Fruit fly (Drosophila melanogaster): ENCODE measurements around the gene VhaM9.7-a.

Gene VhaM9.7-a

dm6 chr3L:4272167-4272773, 9.8 kb downstream of the VhaM9.7-a start:
- no peak for TF ChIP-seq CG2199 (GFP tag; IDR thresholded peaks at IDR 0.05)
- TF ChIP-seq Eip74EF (GFP tag; optimal IDR thresholded peaks at IDR 0.05): no peak
- peak; percentile 66 for TF ChIP-seq Xrp1 (GFP tag; IDR thresholded peaks at IDR 0.05)
- TF ChIP-seq gt (GFP tag; IDR thresholded peaks at IDR 0.05): no peak
- no peak for TF ChIP-seq CG31224 (GFP tag; IDR thresholded peaks at IDR 0.05)
- no peak for TF ChIP-seq CrebB (tag; optimal IDR thresholded peaks at IDR 0.05)
- no peak for TF ChIP-seq zfh2 (GFP tag; optimal IDR thresholded peaks at IDR 0.05)
- no peak for TF ChIP-seq peb (GFP tag; IDR thresholded peaks at IDR 0.05)
- TF ChIP-seq Kr (GFP tag; optimal IDR thresholded peaks at IDR 0.05): peak; percentile 45
- TF ChIP-seq CG10979 (tag; optimal IDR thresholded peaks at IDR 0.05): peak; percentile 38
- TF ChIP-seq hth (optimal IDR thresholded peaks at IDR 0.05): no peak
- TF ChIP-seq C15 (GFP tag; IDR thresholded peaks at IDR 0.05): no peak
- no peak for TF ChIP-seq dysf (GFP tag; IDR thresholded peaks at IDR 0.05)
- no peak for TF ChIP-seq cato (GFP tag; optimal IDR thresholded peaks at IDR 0.05; ENCODE audit: borderline replicate concordance)
- TF ChIP-seq ken (GFP tag; IDR thresholded peaks at IDR 0.05): no peak
- TF ChIP-seq CG7271 (tag; optimal IDR thresholded peaks at IDR 0.05): no peak
- TF ChIP-seq CG15601 (tag; optimal IDR thresholded peaks at IDR 0.05): peak; percentile 86
- no peak for TF ChIP-seq al (GFP tag; IDR thresholded peaks at IDR 0.05)
- no peak for TF ChIP-seq insv (GFP tag; optimal IDR thresholded peaks at IDR 0.05)
- TF ChIP-seq scrt (GFP tag; optimal IDR thresholded peaks at IDR 0.05): no peak
- TF ChIP-seq fru (optimal IDR thresholded peaks at IDR 0.05): no peak
- TF ChIP-seq CG6254 (GFP tag; optimal IDR thresholded peaks at IDR 0.05): peak; percentile 28
- TF ChIP-seq CG2712 (tag; optimal IDR thresholded peaks at IDR 0.05): peak; percentile 23
- TF ChIP-seq CG10147 (GFP tag; optimal IDR thresholded peaks at IDR 0.05): no peak
- no peak for TF ChIP-seq toy (GFP tag; IDR thresholded peaks at IDR 0.05)
- TF ChIP-seq NfI (GFP tag; optimal IDR thresholded peaks at IDR 0.05): no peak
- TF ChIP-seq CG11723 (GFP tag; optimal IDR thresholded peaks at IDR 0.05): no peak
- TF ChIP-seq Usf (GFP tag; optimal IDR thresholded peaks at IDR 0.05): no peak
- TF ChIP-seq Meics (GFP tag; optimal IDR thresholded peaks at IDR 0.05): no peak
- peak; percentile 12 for TF ChIP-seq CG7987 (GFP tag; optimal IDR thresholded peaks at IDR 0.05)
- TF ChIP-seq tll (GFP tag; optimal IDR thresholded peaks at IDR 0.05): no peak
- TF ChIP-seq CG13775 (GFP tag; optimal IDR thresholded peaks at IDR 0.05): no peak
- no peak for TF ChIP-seq Hey (tag; optimal IDR thresholded peaks at IDR 0.05)
- no peak for TF ChIP-seq Camta (GFP tag; optimal IDR thresholded peaks at IDR 0.05)
- TF ChIP-seq CG10267 (tag; optimal IDR thresholded peaks at IDR 0.05): peak; percentile 20
- no peak for TF ChIP-seq Rfx (GFP tag; IDR thresholded peaks at IDR 0.05)
- no peak for TF ChIP-seq esg (GFP tag; conservative IDR thresholded peaks at IDR 0.05)
- no peak for TF ChIP-seq Doc3 (GFP tag; IDR thresholded peaks at IDR 0.05; ENCODE audit: partially characterized antibody)
- TF ChIP-seq CG4854 (GFP tag; optimal IDR thresholded peaks at IDR 0.05): no peak
- TF ChIP-seq Stat92E (GFP tag; optimal IDR thresholded peaks at IDR 0.05): peak in 1 of 3 experiments; percentile 27
- TF ChIP-seq Pdp1 (GFP tag; optimal IDR thresholded peaks at IDR 0.05): peak in 1 of 2 experiments; percentile 33
- TF ChIP-seq Fer2 (tag; optimal IDR thresholded peaks at IDR 0.05): no peak
- TF ChIP-seq CG5245 (GFP tag; optimal IDR thresholded peaks at IDR 0.05): no peak
- no peak for TF ChIP-seq prd (optimal IDR thresholded peaks at IDR 0.05)
- TF ChIP-seq prd (GFP tag; IDR thresholded peaks at IDR 0.05): 0 out of 3 replicates have a peak, but pooled peaks have one; percentile 7
- TF ChIP-seq CG17612 (GFP tag; IDR thresholded peaks at IDR 0.05): no peak
- no peak for TF ChIP-seq CG4820 (GFP tag; optimal IDR thresholded peaks at IDR 0.05)
- TF ChIP-seq tgo (GFP tag; IDR thresholded peaks at IDR 0.05): no peak
- TF ChIP-seq CG1832 (GFP tag; optimal IDR thresholded peaks at IDR 0.05): no peak
- no peak for TF ChIP-seq inv (GFP tag; IDR thresholded peaks at IDR 0.05; ENCODE audit: partially characterized antibody)
